Fruit fly (Drosophila melanogaster) whole organism, pupa: ENCODE data around the gene gl.

Experiments
- CG32121 ChIP-seq: fragments of 200-800 bp; sonication (Bioruptor generic); IDR thresholded peaks from 2 replicates; pipeline ENCODE4 v1.3.6; 2022; ENCODE audit warnings: missing biosample characterization, missing genetic modification characterization
- CG8301 ChIP-seq: fragments of 200-800 bp; sonication (Bioruptor generic); optimal IDR thresholded peaks from 2 replicates; lab custom pipeline; 2018; ENCODE audit warnings: missing biosample characterization, mild to moderate bottlenecking, missing genetic modification characterization
- CG9948 ChIP-seq: fragments of 200-800 bp; sonication (Bioruptor generic); optimal IDR thresholded peaks from 2 replicates; lab custom pipeline; 2018; ENCODE audit warnings: missing biosample characterization, mild to moderate bottlenecking, missing genetic modification characterization, moderate library complexity
- D1 ChIP-seq: fragments of 200-800 bp; sonication (Bioruptor generic); optimal IDR thresholded peaks from 2 replicates; lab custom pipeline; 2018; ENCODE audit warnings: missing biosample characterization, mild to moderate bottlenecking, missing genetic modification characterization, moderate library complexity
- EcR ChIP-seq: fragments of 200-800 bp; sonication (Bioruptor generic); optimal IDR thresholded peaks from 3 replicates; lab custom pipeline; 2019; ENCODE audit warnings: missing biosample characterization, missing genetic modification characterization, mild to moderate bottlenecking, moderate library complexity, missing genetic modification reagents
- Ets98B ChIP-seq: fragments of 200-800 bp; sonication (Bioruptor generic); IDR thresholded peaks from 2 replicates; pipeline ENCODE4 v1.3.6; 2022; ENCODE audit warnings: missing biosample characterization, missing genetic modification characterization
- Pif1B ChIP-seq: fragments of 200-800 bp; sonication (Bioruptor generic); optimal IDR thresholded peaks from 3 replicates; lab custom pipeline; 2016; ENCODE audit warnings: missing biosample characterization, missing genetic modification characterization

DNA sequence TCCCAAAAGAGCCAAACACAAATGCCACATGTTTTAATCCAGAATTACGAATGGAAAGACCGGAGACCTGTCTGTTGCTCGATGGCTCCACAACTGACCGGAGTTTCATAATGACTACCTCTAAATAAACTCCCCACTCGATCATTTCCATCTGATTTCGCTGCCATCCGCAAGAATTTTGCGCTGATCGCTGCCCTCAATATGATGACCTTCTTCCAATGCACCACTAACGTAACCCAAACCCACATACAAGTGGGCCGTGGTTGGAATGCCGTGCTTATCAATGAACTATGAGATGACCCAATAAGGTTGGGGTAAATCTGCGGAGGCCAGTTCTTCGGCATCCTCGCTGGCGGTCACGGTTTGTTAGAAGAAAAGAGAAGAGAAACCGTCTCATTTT lies 12.4 kb upstream of the gl start, which contains the start of gene CG14309:
- TF ChIP-seq CG9948 (tag; lab: Kevin White, UChicago) (no peak), D1 (no peak), EcR (GFP tag; lab: Kevin White, UChicago) (no peak), Pif1B (GFP tag; lab: Kevin White, UChicago) (no peak), CG8301 (tag; lab: Kevin White, UChicago) (no peak), Ets98B (GFP tag; lab: Robert Waterston, UW) (no peak), CG32121 (GFP tag; lab: Robert Waterston, UW) (no peak)
